Fruit fly (Drosophila melanogaster) whole organism, embryonic: Measurements from ENCODE around the gene Tpst.
A peak's percentile ranks its signal among the peaks of the same experiment; 100 is the strongest.

Source experiments
- Atf6 ChIP-seq: fragments of 200-800 bp; sonication (Bioruptor generic); IDR thresholded peaks from 2 replicates; pipeline ENCODE4 v1.3.6; 2022; ENCODE audit warnings: missing biosample characterization, missing genetic modification characterization
- CG10209 ChIP-seq: fragments of 200-800 bp; sonication (Bioruptor generic); optimal IDR thresholded peaks from 3 replicates; lab custom pipeline; 2017; ENCODE audit warnings: missing biosample characterization, mild to moderate bottlenecking, missing genetic modification characterization, missing genetic modification reagents
- CG10462 ChIP-seq: fragments of 200-800 bp; sonication (Bioruptor generic); optimal IDR thresholded peaks from 2 replicates; lab custom pipeline; 2016; ENCODE audit warnings: missing biosample characterization, missing genetic modification characterization
- CG12659 ChIP-seq: fragments of 200-800 bp; sonication (Bioruptor generic); optimal IDR thresholded peaks from 3 replicates; lab custom pipeline; 2017; ENCODE audit warnings: mild to moderate bottlenecking, missing biosample characterization, missing genetic modification reagents, missing genetic modification characterization
- CG13624 ChIP-seq: fragments of 200-800 bp; sonication (Bioruptor generic); optimal IDR thresholded peaks from 2 replicates; lab custom pipeline; 2016; ENCODE audit warnings: missing biosample characterization, missing genetic modification characterization
- CG14050 ChIP-seq: fragments of 200-800 bp; sonication (Bioruptor generic); IDR thresholded peaks from 3 replicates; pipeline ENCODE4 v1.3.6; 2022; ENCODE audit warnings: missing biosample characterization, missing genetic modification characterization
- CG14667 ChIP-seq: fragments of 200-800 bp; sonication (Bioruptor generic); IDR thresholded peaks from 2 replicates; pipeline ENCODE4 v1.3.6; 2022; ENCODE audit warnings: missing biosample characterization, missing genetic modification characterization
- CG14965 ChIP-seq: fragments of 200-800 bp; sonication (Bioruptor generic); optimal IDR thresholded peaks from 2 replicates; lab custom pipeline; 2016; ENCODE audit warnings: missing biosample characterization, missing genetic modification characterization, borderline replicate concordance
- CG15696 ChIP-seq: fragments of 200-800 bp; sonication (Bioruptor generic); optimal IDR thresholded peaks from 2 replicates; lab custom pipeline; 2019; ENCODE audit warnings: missing biosample characterization, mild to moderate bottlenecking, missing genetic modification characterization, moderate library complexity
- CG18764 ChIP-seq: fragments of 200-800 bp; sonication (Bioruptor generic); optimal IDR thresholded peaks from 3 replicates; lab custom pipeline; 2016; ENCODE audit warnings: missing biosample characterization, missing genetic modification characterization
- CG2875 ChIP-seq: fragments of 200-800 bp; sonication (Bioruptor generic); optimal IDR thresholded peaks from 2 replicates; lab custom pipeline; 2017; ENCODE audit warnings: missing biosample characterization, mild to moderate bottlenecking, missing genetic modification characterization, missing genetic modification reagents
- CG33213 ChIP-seq: fragments of 200-800 bp; sonication (Bioruptor generic); optimal IDR thresholded peaks from 3 replicates; lab custom pipeline; 2016; ENCODE audit warnings: missing biosample characterization, missing genetic modification characterization
- CG8944 ChIP-seq: fragments of 200-800 bp; sonication (Bioruptor generic); optimal IDR thresholded peaks from 3 replicates; lab custom pipeline; 2016; ENCODE audit warnings: missing biosample characterization, missing genetic modification characterization
- CG9609 ChIP-seq: fragments of 200-800 bp; sonication (Bioruptor generic); optimal IDR thresholded peaks from 3 replicates; lab custom pipeline; 2016; ENCODE audit warnings: missing biosample characterization, missing genetic modification characterization
- CG9727 ChIP-seq: fragments of 200-800 bp; sonication (Bioruptor generic); optimal IDR thresholded peaks from 3 replicates; lab custom pipeline; 2017; ENCODE audit warnings: missing biosample characterization, mild to moderate bottlenecking, missing genetic modification characterization
- CkIIα-i1 ChIP-seq: fragments of 200-800 bp; sonication (Bioruptor generic); IDR thresholded peaks from 2 replicates; pipeline ENCODE4 v1.3.6; 2022; ENCODE audit warnings: missing biosample characterization, missing genetic modification characterization
- Dip3 ChIP-seq: fragments of 200-800 bp; sonication (Bioruptor generic); optimal IDR thresholded peaks from 3 replicates; lab custom pipeline; 2016; ENCODE audit warnings: missing biosample characterization, missing genetic modification characterization
- Fer3 ChIP-seq: fragments of 200-800 bp; sonication (Bioruptor generic); optimal IDR thresholded peaks from 2 replicates; lab custom pipeline; 2018; ENCODE audit warnings: missing biosample characterization, mild to moderate bottlenecking, missing genetic modification characterization, moderate library complexity
- Lpt ChIP-seq: fragments of >200 bp; optimal IDR thresholded peaks from 2 replicates; lab custom pipeline; 2018; ENCODE audit warnings: missing biosample characterization, missing genetic modification characterization
- Mad ChIP-seq: fragments of 200-800 bp; sonication (Bioruptor generic); optimal IDR thresholded peaks from 2 replicates; lab custom pipeline; 2016; ENCODE audit warnings: missing biosample characterization, missing genetic modification characterization
- NC2β ChIP-seq: fragments of 200-800 bp; sonication (Bioruptor generic); optimal IDR thresholded peaks from 2 replicates; lab custom pipeline; 2016; ENCODE audit warnings: missing biosample characterization, missing genetic modification characterization
- Oaz ChIP-seq: fragments of 200-800 bp; sonication (Bioruptor generic); IDR thresholded peaks from 2 replicates; pipeline ENCODE4 v1.3.6; 2022; ENCODE audit warnings: missing biosample characterization, missing genetic modification characterization
- Side ChIP-seq: fragments of 200-800 bp; sonication (Bioruptor generic); optimal IDR thresholded peaks from 2 replicates; lab custom pipeline; 2016; ENCODE audit warnings: missing biosample characterization, missing genetic modification characterization
- Sin3A ChIP-seq: fragments of >200 bp; optimal IDR thresholded peaks from 2 replicates; lab custom pipeline; 2018
- Sry-β ChIP-seq: fragments of 200-800 bp; sonication (Bioruptor generic); optimal IDR thresholded peaks from 2 replicates; lab custom pipeline; 2018; ENCODE audit warnings: missing biosample characterization, mild to moderate bottlenecking, missing genetic modification characterization, moderate library complexity
- Sry-δ ChIP-seq: fragments of 200-800 bp; sonication (Bioruptor generic); optimal IDR thresholded peaks from 2 replicates; lab custom pipeline; 2016; ENCODE audit warnings: missing biosample characterization, missing genetic modification characterization
- TFAM ChIP-seq: fragments of 200-800 bp; sonication (Bioruptor generic); optimal IDR thresholded peaks from 2 replicates; lab custom pipeline; 2017; ENCODE audit warnings: missing biosample characterization, missing genetic modification characterization, inconsistent platforms
- Usf ChIP-seq: fragments of 200-800 bp; sonication (Bioruptor generic); optimal IDR thresholded peaks from 2 replicates; lab custom pipeline; 2017; ENCODE audit warnings: missing genotype, missing biosample characterization, missing genetic modification characterization
- Xbp1 ChIP-seq: fragments of 200-800 bp; sonication (Bioruptor generic); optimal IDR thresholded peaks from 3 replicates; lab custom pipeline; 2016; ENCODE audit warnings: missing biosample characterization, mild to moderate bottlenecking, missing genetic modification characterization
- Xrp1 ChIP-seq: fragments of 200-800 bp; sonication (Bioruptor generic); IDR thresholded peaks from 2 replicates; pipeline ENCODE4 v1.3.6; 2022; ENCODE audit warnings: missing biosample characterization, missing genetic modification characterization
- amos ChIP-seq: fragments of 200-800 bp; sonication (Bioruptor generic); IDR thresholded peaks from 2 replicates; pipeline ENCODE4 v1.3.6; 2022; ENCODE audit warnings: missing biosample characterization, missing genetic modification characterization; ENCODE audit not compliant: partially characterized antibody
- ato ChIP-seq: fragments of 200-800 bp; sonication (Bioruptor generic); IDR thresholded peaks from 2 replicates; pipeline ENCODE4 v1.3.6; 2022; ENCODE audit warnings: missing biosample characterization, missing genetic modification characterization; ENCODE audit not compliant: partially characterized antibody
- bab2 ChIP-seq: fragments of 200-800 bp; sonication (Bioruptor generic); optimal IDR thresholded peaks from 2 replicates; lab custom pipeline; 2016; ENCODE audit warnings: missing biosample characterization, missing genetic modification characterization
- cg ChIP-seq: fragments of 200-800 bp; sonication (Bioruptor generic); optimal IDR thresholded peaks from 3 replicates; lab custom pipeline; 2019; ENCODE audit warnings: missing biosample characterization, mild to moderate bottlenecking, missing genetic modification characterization, moderate library complexity
- ci ChIP-seq: fragments of 200-800 bp; sonication (Bioruptor generic); IDR thresholded peaks from 3 replicates; pipeline ENCODE4 v1.3.6; 2022; ENCODE audit warnings: missing biosample characterization, missing genetic modification characterization
- dan ChIP-seq: fragments of 200-800 bp; sonication (Bioruptor generic); IDR thresholded peaks from 2 replicates; pipeline ENCODE4 v1.3.6; 2022; ENCODE audit warnings: missing biosample characterization, missing genetic modification characterization
- danr ChIP-seq: fragments of 200-800 bp; sonication (Bioruptor generic); IDR thresholded peaks from 2 replicates; pipeline ENCODE4 v1.3.6; 2022; ENCODE audit warnings: missing biosample characterization, missing genetic modification characterization
- dimm ChIP-seq: fragments of 200-800 bp; sonication (Bioruptor generic); IDR thresholded peaks from 2 replicates; pipeline ENCODE4 v1.3.6; 2022; ENCODE audit warnings: missing biosample characterization, missing genetic modification characterization
- dpn ChIP-seq, 2 experiments: fragments of 200-800 bp; sonication (Bioruptor generic); optimal IDR thresholded peaks; 3 replicates each; lab custom pipeline; 2016; ENCODE audit warnings: missing biosample characterization in 2 of 2, missing genetic modification characterization in 2 of 2
- gcm ChIP-seq: fragments of 200-800 bp; sonication (Bioruptor generic); optimal IDR thresholded peaks from 2 replicates; lab custom pipeline; 2019; ENCODE audit warnings: missing biosample characterization, mild to moderate bottlenecking, missing genetic modification characterization, moderate library complexity
- gem ChIP-seq: fragments of 200-800 bp; sonication (Bioruptor generic); optimal IDR thresholded peaks from 2 replicates; lab custom pipeline; 2019; ENCODE audit warnings: missing biosample characterization, mild to moderate bottlenecking, missing genetic modification characterization, moderate library complexity
- grau ChIP-seq: fragments of 200-800 bp; optimal IDR thresholded peaks from 3 replicates; lab custom pipeline; 2019; ENCODE audit warnings: missing biosample characterization, mild to moderate bottlenecking, missing genetic modification characterization, moderate library complexity
- h ChIP-seq: fragments of >200 bp; optimal IDR thresholded peaks from 2 replicates; lab custom pipeline; 2017
- knrl ChIP-seq: fragments of 200-800 bp; sonication (Bioruptor generic); IDR thresholded peaks from 3 replicates; pipeline ENCODE4 v1.3.6; 2022; ENCODE audit warnings: missing biosample characterization, missing genetic modification characterization; ENCODE audit not compliant: partially characterized antibody
- lola ChIP-seq, 3 experiments: fragments of >200 bp in 2 of 3; fragments of 200-800 bp in 1 of 3; sonication (Bioruptor generic) in 1 of 3; optimal IDR thresholded peaks; 2 replicates each; lab custom pipeline; 2017 to 2019; ENCODE audit warnings: missing biosample characterization in 3 of 3, missing genetic modification characterization in 3 of 3, mild to moderate bottlenecking in 1 of 3, moderate library complexity in 1 of 3
- sens ChIP-seq: fragments of 200-800 bp; sonication (Bioruptor generic); peaks from one replicate; lab custom pipeline; 2016; ENCODE audit warnings: missing biosample characterization, missing genetic modification characterization
- sisA ChIP-seq: fragments of 200-800 bp; sonication (Bioruptor generic); IDR thresholded peaks from 2 replicates; pipeline ENCODE4 v1.3.6; 2022; ENCODE audit warnings: missing biosample characterization, missing genetic modification characterization
- tin ChIP-seq: fragments of 200-800 bp; sonication (Bioruptor generic); optimal IDR thresholded peaks from 3 replicates; lab custom pipeline; 2016; ENCODE audit warnings: missing biosample characterization, missing genetic modification characterization
- trem ChIP-seq: fragments of 200-800 bp; optimal IDR thresholded peaks from 3 replicates; lab custom pipeline; 2019; ENCODE audit warnings: missing biosample characterization, mild to moderate bottlenecking, missing genetic modification characterization, moderate library complexity
- wdn ChIP-seq: fragments of 200-800 bp; sonication (Bioruptor generic); IDR thresholded peaks from 2 replicates; pipeline ENCODE4 v1.3.6; 2022; ENCODE audit warnings: missing biosample characterization, missing genetic modification characterization
- zfh1 ChIP-seq: fragments of 200-800 bp; sonication (Bioruptor generic); IDR thresholded peaks from 3 replicates; pipeline ENCODE4 v1.3.6; 2022; ENCODE audit warnings: missing biosample characterization, missing genetic modification characterization

Tpst gene

dm6 chrX:13630290-13630900 is 66.8 kb downstream of the Tpst start (continued):
- TF ChIP-seq Mad (no peak), CG15696 (tag; lab: Kevin White, UChicago) (no peak), CG14667 (GFP tag; lab: Robert Waterston, UW) (0 out of 2 replicates have a peak, but pooled peaks have one; percentile 7), CG33213 (GFP tag; lab: Kevin White, UChicago) (no peak), tin (GFP tag; lab: Kevin White, UChicago) (peak; percentile 47), amos (GFP tag; lab: Robert Waterston, UW) (no peak), CG9609 (GFP tag; lab: Kevin White, UChicago) (peak; percentile 15), CG14050 (GFP tag; lab: Robert Waterston, UW) (no peak), gem (tag; lab: Kevin White, UChicago) (peak; percentile 60), CG18764 (GFP tag; lab: Kevin White, UChicago) (no peak), danr (GFP tag; lab: Robert Waterston, UW) (0 out of 2 replicates have a peak, but pooled peaks have one; percentile 20), Sry-β (no peak), NC2β (GFP tag; lab: Kevin White, UChicago) (no peak), Xrp1 (GFP tag; lab: Robert Waterston, UW) (peak; percentile 60; the same call in 1 of the 2 replicates), trem (tag; lab: Kevin White, UChicago) (no peak), dan (GFP tag; lab: Robert Waterston, UW) (no peak), CG14965 (GFP tag; lab: Kevin White, UChicago) (no peak), h (lab: Kevin White, UChicago) (no peak), CG13624 (no peak), Lpt (GFP tag; lab: Kevin White, UChicago) (no peak), TFAM (GFP tag; lab: Kevin White, UChicago) (no peak), Atf6 (0 out of 2 replicates have a peak, but pooled peaks have one; percentile 12), bab2 (peak; percentile 39), lola (GFP tag; optimal IDR thresholded peaks at IDR 0.05; lab: Kevin White, UChicago) (peak in 1 of 3 experiments; percentile 25), ato (GFP tag; lab: Robert Waterston, UW) (no peak), dpn (GFP tag; optimal IDR thresholded peaks at IDR 0.05; lab: Kevin White, UChicago) (peak; percentile 1 to 26), CG10209 (GFP tag; lab: Kevin White, UChicago) (peak; percentile 33), Side (GFP tag; lab: Kevin White, UChicago) (no peak), CG12659 (GFP tag; lab: Kevin White, UChicago) (peak; percentile 1), CG10462 (GFP tag; lab: Kevin White, UChicago) (peak; percentile 3), Fer3 (tag; lab: Kevin White, UChicago) (no peak), Oaz (GFP tag; lab: Robert Waterston, UW) (no peak), knrl (no peak), sisA (GFP tag; lab: Robert Waterston, UW) (no peak; the same call in 1 of the 2 replicates), CkIIα-i1 (GFP tag; lab: Robert Waterston, UW) (no peak), Usf (GFP tag; lab: Kevin White, UChicago) (no peak), Sry-δ (GFP tag; lab: Kevin White, UChicago) (peak; percentile 11), grau (peak; percentile 14), sens (peak; percentile 71), Sin3A (no peak), Xbp1 (GFP tag; lab: Kevin White, UChicago) (peak; percentile 41), dimm (GFP tag; lab: Robert Waterston, UW) (no peak), cg (GFP tag; lab: Kevin White, UChicago) (no peak), CG8944 (GFP tag; lab: Kevin White, UChicago) (peak; percentile 25), Dip3 (GFP tag; lab: Kevin White, UChicago) (peak; percentile 20), gcm (no peak), CG9727 (GFP tag; lab: Kevin White, UChicago) (peak; percentile 14), CG2875 (GFP tag; lab: Kevin White, UChicago) (peak; percentile 8), ci (GFP tag; lab: Robert Waterston, UW) (peak; percentile 53; the same call in 1 of the 3 replicates), zfh1 (GFP tag; lab: Robert Waterston, UW) (0 out of 3 replicates have a peak, but pooled peaks have one; percentile 44), wdn (GFP tag; lab: Robert Waterston, UW) (no peak)
